Fruit fly (Drosophila melanogaster) S2 (cell line): ENCODE results near the gene stv.

Source experiments
- CG8478 ChIP-seq: fragments of >200 bp; optimal IDR thresholded peaks from 2 replicates; lab custom pipeline; 2018
- CTCF ChIP-seq, 2 experiments: fragments of >200 bp; optimal IDR thresholded peaks; 2 replicates each; lab custom pipeline; 2018

DNA sequence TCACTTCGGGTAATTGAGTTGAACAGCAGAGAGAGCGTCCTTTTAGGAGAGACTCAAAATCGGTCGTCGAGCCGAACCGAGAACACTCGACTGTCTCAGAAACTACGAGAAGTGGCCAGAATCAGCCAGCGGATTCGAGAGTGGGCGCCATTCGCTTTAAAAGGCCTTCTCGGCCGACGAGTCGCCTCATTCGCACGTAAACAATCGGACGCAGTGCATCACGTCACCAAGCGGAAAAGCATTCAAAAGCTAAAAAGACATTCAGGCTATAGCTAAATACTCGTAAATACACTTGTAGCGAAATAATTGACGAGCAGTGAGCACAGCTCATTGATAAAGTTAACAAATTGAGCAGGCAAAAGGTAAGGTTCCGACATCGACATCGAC lies 2.9 kb downstream of the stv start:
- TF ChIP-seq CTCF (optimal IDR thresholded peaks at IDR 0.05; lab: Kevin White, UChicago) = no peak
- no peak for TF ChIP-seq CG8478 (lab: Kevin White, UChicago)
